Worm (Caenorhabditis elegans) whole organism, young adult: ENCODE results near the gene Y105C5A.10.

ENCODE experiments used
- F37B4.10 ChIP-seq: fragments of 200-800 bp; sonication (Bioruptor generic); IDR thresholded peaks from 2 replicates; pipeline ENCODE4 v1.3.6; 2022; ENCODE audit warnings: missing genetic modification characterization, missing compliant biosample characterization
- F49E8.2 ChIP-seq: sonication (generic microtip); optimal IDR thresholded peaks from 3 replicates; lab custom pipeline; 2017; ENCODE audit warnings: missing genetic modification characterization, mild to moderate bottlenecking, missing compliant biosample characterization, antibody characterized with exemption, moderate library complexity; ENCODE audit not compliant: insufficient read depth
- F55B11.4 ChIP-seq: sonication (generic microtip); optimal IDR thresholded peaks from 2 replicates; lab custom pipeline; 2016; ENCODE audit warnings: missing compliant biosample characterization, missing genetic modification characterization, borderline replicate concordance; ENCODE audit not compliant: insufficient read depth
- T07F8.4 ChIP-seq: sonication (generic microtip); optimal IDR thresholded peaks from 2 replicates; lab custom pipeline; 2016; ENCODE audit warnings: mild to moderate bottlenecking, missing genetic modification characterization, moderate library complexity, missing compliant biosample characterization
- Y67H2A.10 ChIP-seq: fragments of 200-800 bp; sonication (Bioruptor generic); conservative IDR thresholded peaks from 2 replicates; pipeline ENCODE4 v1.3.6; 2022; ENCODE audit warnings: missing genetic modification reagents, missing genetic modification characterization, missing compliant biosample characterization
- ZK185.1 ChIP-seq: sonication (generic microtip); optimal IDR thresholded peaks from 2 replicates; lab custom pipeline; 2016; ENCODE audit warnings: mild to moderate bottlenecking, missing genetic modification characterization, missing compliant biosample characterization; ENCODE audit not compliant: poor library complexity, severe bottlenecking
- attf-6 ChIP-seq: fragments of 200-800 bp; sonication (Bioruptor generic); IDR thresholded peaks from 2 replicates; pipeline ENCODE4 v1.3.6; 2022; ENCODE audit warnings: missing genetic modification reagents, missing genetic modification characterization, missing compliant biosample characterization
- dox-1 ChIP-seq: fragments of 200-800 bp; sonication (Bioruptor generic); IDR thresholded peaks from 2 replicates; pipeline ENCODE4 v1.3.6; 2022; ENCODE audit warnings: missing genetic modification reagents, missing genetic modification characterization, missing compliant biosample characterization
- dpff-1 ChIP-seq: sonication (generic microtip); optimal IDR thresholded peaks from 2 replicates; lab custom pipeline; 2017; ENCODE audit warnings: mild to moderate bottlenecking, missing genetic modification characterization, missing compliant biosample characterization
- egl-18 ChIP-seq: fragments of 200-800 bp; sonication (Bioruptor generic); IDR thresholded peaks from 2 replicates; pipeline ENCODE4 v1.3.6; 2022; ENCODE audit warnings: missing genetic modification reagents, missing genetic modification characterization, missing compliant biosample characterization
- egl-44 ChIP-seq: fragments of 200-800 bp; sonication (Bioruptor generic); IDR thresholded peaks from 2 replicates; pipeline ENCODE4 v1.3.6; 2022; ENCODE audit warnings: missing genetic modification reagents, missing genetic modification characterization, missing compliant biosample characterization
- ekl-4 ChIP-seq: fragments of 200-800 bp; sonication (Bioruptor generic); IDR thresholded peaks from 2 replicates; pipeline ENCODE4 v1.3.6; 2022; ENCODE audit warnings: missing genetic modification reagents, missing genetic modification characterization, missing compliant biosample characterization
- him-1 ChIP-seq: sonication (generic microtip); optimal IDR thresholded peaks from 2 replicates; lab custom pipeline; 2016; ENCODE audit warnings: missing genotype, missing genetic modification reagents, missing genetic modification characterization, missing compliant biosample characterization
- hmg-1.2 ChIP-seq: fragments of 200-800 bp; sonication (Bioruptor generic); IDR thresholded peaks from 2 replicates; pipeline ENCODE4 v1.3.6; 2022; ENCODE audit warnings: missing genetic modification reagents, missing genetic modification characterization, missing compliant biosample characterization
- lin-35 ChIP-seq, 3 experiments: fragments of 150-350 bp in 2 of 3; sonication (generic microtip) in 1 of 3; optimal IDR thresholded peaks; 2 replicates each; lab custom pipeline; 2014 to 2018; ENCODE audit warnings: missing biosample characterization in 3 of 3, missing genetic modification characterization in 3 of 3, missing genetic modification reagents in 3 of 3
- lsl-1 ChIP-seq: fragments of 200-800 bp; sonication (Bioruptor generic); optimal IDR thresholded peaks from 2 replicates; lab custom pipeline; 2018; ENCODE audit warnings: mild to moderate bottlenecking, missing genetic modification characterization, moderate library complexity, missing compliant biosample characterization
- mel-28 ChIP-seq: sonication (generic microtip); optimal IDR thresholded peaks from 2 replicates; lab custom pipeline; 2016; ENCODE audit warnings: borderline replicate concordance, mild to moderate bottlenecking, missing genetic modification characterization, missing compliant biosample characterization
- mes-4 ChIP-seq: sonication (generic microtip); optimal IDR thresholded peaks from 2 replicates; lab custom pipeline; 2016; ENCODE audit warnings: missing genotype, missing genetic modification characterization, missing compliant biosample characterization
- mxl-1 ChIP-seq: sonication (generic microtip); optimal IDR thresholded peaks from 2 replicates; lab custom pipeline; 2016; ENCODE audit warnings: missing genetic modification characterization, missing compliant biosample characterization
- sea-2 ChIP-seq: fragments of 200-800 bp; sonication (Bioruptor generic); IDR thresholded peaks from 2 replicates; pipeline ENCODE4 v1.3.6; 2022; ENCODE audit warnings: missing genetic modification characterization, missing compliant biosample characterization
- snpc-1.1 ChIP-seq: sonication (generic microtip); optimal IDR thresholded peaks from 2 replicates; lab custom pipeline; 2017; ENCODE audit warnings: missing genetic modification characterization, mild to moderate bottlenecking, missing compliant biosample characterization, antibody characterized with exemption, moderate library complexity, missing genotype, missing genetic modification reagents; ENCODE audit not compliant: insufficient read depth
- snpc-1.3 ChIP-seq: sonication (generic microtip); optimal IDR thresholded peaks from 2 replicates; lab custom pipeline; 2017; ENCODE audit warnings: missing genetic modification characterization, mild to moderate bottlenecking, missing compliant biosample characterization, antibody characterized with exemption, moderate library complexity, missing genotype, missing genetic modification reagents; ENCODE audit not compliant: insufficient read depth
- snpc-4 ChIP-seq, 5 experiments: fragments of 150-350 bp in 1 of 5; sonication (generic microtip) in 4 of 5; optimal IDR thresholded peaks; 2 replicates each; lab custom pipeline; 2014 to 2018; ENCODE audit warnings: missing genetic modification characterization in 5 of 5, missing biosample characterization in 3 of 5, antibody characterized with exemption in 2 of 5, mild to moderate bottlenecking in 2 of 5, missing compliant biosample characterization in 2 of 5, missing genotype in 2 of 5, moderate library complexity in 2 of 5, missing genetic modification reagents in 1 of 5
- tbp1 ChIP-seq: fragments of 200-800 bp; sonication (Bioruptor generic); optimal IDR thresholded peaks from 2 replicates; lab custom pipeline; 2018; ENCODE audit warnings: mild to moderate bottlenecking, missing genetic modification characterization, missing compliant biosample characterization
- unc-62 ChIP-seq: fragments of 150-350 bp; optimal IDR thresholded peaks from 2 replicates; lab custom pipeline; 2014; ENCODE audit warnings: missing biosample characterization, missing genetic modification reagents, missing genetic modification characterization
- xnd-1 ChIP-seq: sonication (generic microtip); optimal IDR thresholded peaks from 2 replicates; lab custom pipeline; 2016; ENCODE audit warnings: missing genotype, missing genetic modification reagents, missing genetic modification characterization, missing compliant biosample characterization
- zfh-2 ChIP-seq: fragments of 200-800 bp; sonication (Bioruptor generic); conservative IDR thresholded peaks from 2 replicates; pipeline ENCODE4 v1.3.6; 2022; ENCODE audit warnings: missing genetic modification reagents, missing genetic modification characterization, missing compliant biosample characterization

The Y105C5A.10 gene

DNA sequence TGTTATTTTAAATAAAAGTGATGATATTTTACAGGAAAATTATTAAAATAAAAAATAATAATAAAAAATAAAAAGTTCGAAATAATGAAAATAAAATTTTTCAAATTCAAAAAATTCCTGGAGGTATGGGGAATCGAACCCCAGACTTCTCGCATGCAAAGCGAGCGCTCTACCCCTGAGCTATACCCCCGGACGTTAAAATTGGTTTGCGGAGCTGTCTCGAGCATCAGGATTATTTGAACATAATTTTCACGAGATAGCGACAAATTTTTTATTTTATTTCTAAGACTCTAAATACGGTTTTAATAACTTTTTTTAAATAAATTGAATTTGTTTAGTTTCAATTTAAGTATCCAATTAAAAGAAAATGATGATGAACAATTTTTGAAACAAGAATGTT, 31.4 kb upstream of the Y105C5A.10 start (continued):
- TF ChIP-seq ZK185.1 (tag; lab: Kevin White, UChicago): peak; percentile 8
- peak; percentile 94 for TF ChIP-seq snpc-4 (GFP tag; optimal IDR thresholded peaks at IDR 0.05; lab: Kevin White, UChicago)
- TF ChIP-seq snpc-4 (tag; optimal IDR thresholded peaks at IDR 0.05; lab: Kevin White, UChicago): peak; percentile 93 to 98 (median 96)
- no peak for TF ChIP-seq T07F8.4 (tag; lab: Kevin White, UChicago)
- no peak for TF ChIP-seq egl-18 (GFP tag; lab: Robert Waterston, UW)
- TF ChIP-seq Y67H2A.10 (GFP tag; lab: Robert Waterston, UW): no peak
- TF ChIP-seq snpc-1.3 (tag; lab: Kevin White, UChicago): peak; percentile 59
- TF ChIP-seq tbp1: peak; percentile 93
- no peak for TF ChIP-seq F37B4.10 (GFP tag; lab: Robert Waterston, UW)

DNA sequence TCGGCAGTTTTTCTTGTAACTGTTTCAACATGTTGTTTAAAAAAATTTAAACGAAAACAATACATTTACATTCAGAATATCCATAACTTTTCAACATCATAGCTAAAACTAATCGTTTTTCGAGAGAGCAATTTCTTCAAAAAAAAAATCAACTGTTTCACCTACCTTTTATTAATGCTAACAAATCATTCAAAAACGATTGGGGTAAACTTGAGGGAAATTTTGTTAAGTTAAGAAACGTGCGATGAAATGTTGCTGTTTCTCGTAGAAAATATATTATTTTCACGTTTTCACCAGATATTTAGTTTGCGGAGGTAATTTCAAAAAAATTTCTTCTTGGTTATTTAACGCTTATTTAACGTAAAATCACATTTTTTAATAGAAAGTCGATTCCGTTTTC, 29.2 kb upstream of the Y105C5A.10 start:
- TF ChIP-seq mel-28 (tag; lab: Kevin White, UChicago): no peak
- TF ChIP-seq mes-4 (tag; lab: Kevin White, UChicago): no peak
- no peak for TF ChIP-seq mxl-1
- no peak for TF ChIP-seq lin-35 (GFP tag; optimal IDR thresholded peaks at IDR 0.05; lab: Kevin White, UChicago)
- no peak for TF ChIP-seq F49E8.2
- TF ChIP-seq egl-44 (GFP tag; lab: Robert Waterston, UW): no peak
- peak; percentile 70 for TF ChIP-seq attf-6 (GFP tag; lab: Robert Waterston, UW)
- no peak for TF ChIP-seq hmg-1.2 (GFP tag; lab: Robert Waterston, UW)
- no peak for TF ChIP-seq unc-62
- TF ChIP-seq xnd-1: no peak
- no peak for TF ChIP-seq zfh-2 (GFP tag; lab: Robert Waterston, UW)
- no peak for TF ChIP-seq snpc-4 (GFP tag; optimal IDR thresholded peaks at IDR 0.05; lab: Kevin White, UChicago)
- TF ChIP-seq snpc-4 (tag; optimal IDR thresholded peaks at IDR 0.05; lab: Kevin White, UChicago): peak in 3 of 4 experiments; percentile 58 to 67 (median 60)

DNA sequence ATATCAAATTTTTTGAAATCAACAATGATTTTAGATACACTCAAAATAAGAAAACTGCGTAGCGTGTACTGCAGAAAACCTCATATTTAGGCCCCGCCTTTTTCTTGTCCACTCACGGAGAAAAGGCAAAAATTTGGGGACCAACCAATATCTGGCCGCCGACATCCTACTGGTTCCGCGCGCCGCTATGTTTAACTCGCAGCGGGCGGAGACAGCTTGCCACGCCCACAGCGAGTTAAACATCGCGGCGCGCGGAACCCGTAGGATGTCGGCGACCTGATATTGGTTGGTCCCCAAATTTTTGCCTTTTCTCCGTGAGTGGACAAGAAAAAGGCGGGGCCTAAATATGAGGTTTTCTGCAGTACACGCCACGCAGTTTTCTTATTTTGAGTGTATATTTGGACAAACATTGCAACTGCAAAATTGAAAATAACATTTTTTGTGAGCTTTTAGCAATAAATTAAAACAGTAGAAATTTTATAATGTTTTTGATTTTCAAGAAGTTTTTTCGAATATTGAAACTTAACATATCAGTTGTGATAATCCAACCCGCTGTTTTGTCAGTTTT, 25.6 kb upstream of the Y105C5A.10 start:
- TF ChIP-seq hmg-1.2 (GFP tag; lab: Robert Waterston, UW): peak; percentile 36; the same call in 1 of the 2 replicates
- peak; percentile 90 for TF ChIP-seq attf-6 (GFP tag; lab: Robert Waterston, UW)
- peak; percentile 66 for TF ChIP-seq snpc-4 (GFP tag; optimal IDR thresholded peaks at IDR 0.05; lab: Kevin White, UChicago)
- TF ChIP-seq snpc-4 (tag; optimal IDR thresholded peaks at IDR 0.05; lab: Kevin White, UChicago): peak; percentile 58 to 96 (median 72)
- peak; percentile 33 for TF ChIP-seq snpc-1.1 (tag; lab: Kevin White, UChicago)

DNA sequence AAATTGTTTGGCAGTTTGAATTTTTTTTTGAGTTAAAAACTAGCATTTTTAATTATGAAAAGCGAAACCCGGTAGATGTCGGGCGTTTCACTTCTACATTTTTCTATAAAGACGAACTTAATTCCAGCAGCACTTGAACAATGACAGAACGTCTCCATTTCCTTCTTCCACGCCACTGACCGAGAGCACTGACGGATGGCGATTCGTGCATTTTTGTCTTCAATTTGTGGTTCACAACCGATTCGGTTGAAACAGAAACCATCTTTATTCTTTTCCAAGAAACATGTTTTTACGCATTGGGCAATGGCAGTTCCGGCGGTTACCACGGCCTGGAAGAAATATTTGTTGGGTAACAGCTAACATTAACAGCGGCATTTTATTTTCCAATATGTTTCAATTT, 22.4 kb upstream of the Y105C5A.10 start:
- TF ChIP-seq lsl-1 (GFP tag; lab: Kevin White, UChicago): no peak
- no peak for TF ChIP-seq snpc-4 (GFP tag; optimal IDR thresholded peaks at IDR 0.05; lab: Kevin White, UChicago)
- TF ChIP-seq snpc-4 (tag; optimal IDR thresholded peaks at IDR 0.05; lab: Kevin White, UChicago): peak in 3 of 4 experiments; percentile 34 to 62 (median 61)
- TF ChIP-seq attf-6 (GFP tag; lab: Robert Waterston, UW): peak; percentile 62; the same call in 1 of the 2 replicates
- no peak for TF ChIP-seq him-1 (tag; lab: Kevin White, UChicago)

DNA sequence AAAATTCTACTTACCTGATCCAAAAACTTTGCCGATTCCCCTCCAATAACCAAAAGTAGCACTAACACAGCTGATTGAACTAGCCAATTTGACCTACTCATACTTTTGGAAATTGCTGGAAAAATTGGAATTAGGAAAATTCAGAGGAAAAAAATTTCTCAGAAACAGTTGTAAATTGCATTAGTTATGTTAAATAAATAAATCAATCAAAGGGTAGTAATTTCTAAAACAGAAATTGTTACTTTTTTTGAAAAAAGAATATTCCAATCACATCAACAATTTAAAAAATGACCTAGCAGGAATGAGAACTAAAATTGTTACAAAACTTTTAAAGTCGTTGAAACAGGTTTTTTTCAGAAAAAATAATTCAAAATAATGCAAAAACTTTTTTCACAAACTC, 18.6 kb upstream of the Y105C5A.10 start, which contains the start of gene Y105C5A.8:
Gene Y105C5A.8 (minus strand): TSS at position 101 of the 400 bp plus-strand sequence.
- TF ChIP-seq sea-2 (GFP tag; lab: Robert Waterston, UW) (no peak), ZK185.1 (tag; lab: Kevin White, UChicago) (no peak), F55B11.4 (tag; lab: Kevin White, UChicago) (no peak), dox-1 (GFP tag; lab: Robert Waterston, UW) (no peak), dpff-1 (no peak), ekl-4 (GFP tag; lab: Robert Waterston, UW) (no peak)
